Worm (Caenorhabditis elegans) whole organism, young adult: ENCODE measurements around the gene nceh-1.

Experiments used
- C17E4.6 ChIP-seq: fragments of 200-800 bp; sonication (Bioruptor generic); IDR thresholded peaks from 2 replicates; pipeline ENCODE4 v1.3.6; 2022; ENCODE audit warnings: missing genetic modification reagents, missing genetic modification characterization, missing compliant biosample characterization
- Y95B8A.8 ChIP-seq: fragments of 200-800 bp; sonication (Bioruptor generic); IDR thresholded peaks from 2 replicates; pipeline ENCODE4 v1.3.6; 2022; ENCODE audit warnings: missing genetic modification reagents, missing genetic modification characterization, missing compliant biosample characterization
- ceh-91 ChIP-seq: fragments of 200-800 bp; sonication (Bioruptor generic); IDR thresholded peaks from 2 replicates; pipeline ENCODE4 v1.3.6; 2022; ENCODE audit warnings: missing genetic modification reagents, missing genetic modification characterization, missing compliant biosample characterization
- him-1 ChIP-seq: sonication (generic microtip); optimal IDR thresholded peaks from 2 replicates; lab custom pipeline; 2016; ENCODE audit warnings: missing genotype, missing genetic modification reagents, missing genetic modification characterization, missing compliant biosample characterization
- let-607 ChIP-seq, 2 experiments: fragments of 200-800 bp in 1 of 2; sonication (Bioruptor generic) in 1 of 2; sonication (generic microtip) in 1 of 2; optimal IDR thresholded peaks; 2 replicates each; lab custom pipeline; 2016 to 2018; ENCODE audit warnings: mild to moderate bottlenecking in 2 of 2, missing compliant biosample characterization in 2 of 2, missing genetic modification characterization in 2 of 2, moderate library complexity in 2 of 2, missing genotype in 1 of 2
- lin-54 ChIP-seq: fragments of 200-800 bp; sonication (Bioruptor generic); optimal IDR thresholded peaks from 2 replicates; lab custom pipeline; 2018; ENCODE audit warnings: mild to moderate bottlenecking, missing genetic modification characterization, missing compliant biosample characterization
- mcd-1 ChIP-seq: fragments of 200-800 bp; sonication (Bioruptor generic); IDR thresholded peaks from 2 replicates; pipeline ENCODE4 v1.3.6; 2022; ENCODE audit warnings: missing genetic modification reagents, missing genetic modification characterization, missing compliant biosample characterization
- pha-4 ChIP-seq: fragments of 150-350 bp; sonication (generic microtip); optimal IDR thresholded peaks from 2 replicates; lab custom pipeline; 2014; ENCODE audit warnings: missing biosample characterization, missing genetic modification reagents, missing genetic modification characterization
- tbp1 ChIP-seq: fragments of 200-800 bp; sonication (Bioruptor generic); optimal IDR thresholded peaks from 2 replicates; lab custom pipeline; 2018; ENCODE audit warnings: mild to moderate bottlenecking, missing genetic modification characterization, missing compliant biosample characterization
- unc-130 ChIP-seq: sonication (generic microtip); optimal IDR thresholded peaks from 2 replicates; lab custom pipeline; 2016; ENCODE audit warnings: missing genetic modification reagents, missing genetic modification characterization, missing compliant biosample characterization
- unc-62 ChIP-seq: fragments of 150-350 bp; optimal IDR thresholded peaks from 2 replicates; lab custom pipeline; 2014; ENCODE audit warnings: missing biosample characterization, missing genetic modification reagents, missing genetic modification characterization

- TF ChIP-seq unc-62 (GFP tag; lab: Kevin White, UChicago) (no peak), pha-4 (tag; lab: Kevin White, UChicago) (no peak), unc-130 (GFP tag; lab: Kevin White, UChicago) (no peak), tbp1 (no peak), lin-54 (no peak), let-607 (tag; optimal IDR thresholded peaks at IDR 0.05; lab: Kevin White, UChicago) (no peak), C17E4.6 (GFP tag; lab: Robert Waterston, UW) (no peak), him-1 (no peak), Y95B8A.8 (GFP tag; lab: Robert Waterston, UW) (no peak), mcd-1 (GFP tag; lab: Robert Waterston, UW) (no peak), ceh-91 (GFP tag; lab: Robert Waterston, UW) (no peak)
Measured at ce11 chrV:19390029-19390428, 12.8 kb downstream of the nceh-1 start, which contains the start of gene slcr-46.2.
